Fruit fly (Drosophila melanogaster): ENCODE results near the gene CG45095.

Gene CG45095

DNA sequence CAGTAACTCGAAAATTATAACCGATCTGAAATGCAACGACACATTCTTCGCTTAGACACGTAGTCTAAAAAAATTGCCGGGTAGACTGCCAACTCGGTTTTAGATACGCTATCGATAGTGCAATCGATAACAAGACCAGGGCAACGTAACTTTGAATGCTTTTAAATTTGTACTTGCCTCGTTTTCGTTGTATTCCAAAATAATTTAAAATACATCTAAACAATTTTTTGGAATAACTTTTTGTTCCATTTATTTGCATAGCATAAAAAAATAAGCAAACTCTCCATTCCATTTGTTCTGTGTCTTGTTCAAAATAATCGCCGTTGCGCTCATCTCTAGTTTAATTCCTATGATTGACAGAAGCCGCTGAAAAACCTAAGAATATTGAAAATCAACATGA is 32.8 kb upstream of the CG45095 start, which contains the start of the genes Stt3B and CG11839 (continued):
- TF ChIP-seq CG15479 (GFP tag; optimal IDR thresholded peaks at IDR 0.05) (no peak), Dip3 (GFP tag; optimal IDR thresholded peaks at IDR 0.05) (peak; percentile 84), HLH54F (GFP tag; optimal IDR thresholded peaks at IDR 0.05) (peak; percentile 79), CG1233 (GFP tag; optimal IDR thresholded peaks at IDR 0.05) (peak; percentile 21), Hr51 (GFP tag; optimal IDR thresholded peaks at IDR 0.05) (peak in 1 of 2 experiments; percentile 81), CG32532 (GFP tag; IDR thresholded peaks at IDR 0.05) (peak; percentile 69; the same call in 1 of the 2 replicates), lilli (GFP tag; optimal IDR thresholded peaks at IDR 0.05) (peak; percentile 90), nmo (GFP tag; optimal IDR thresholded peaks at IDR 0.05) (peak; percentile 88), CG16815 (GFP tag; optimal IDR thresholded peaks at IDR 0.05) (no peak), CG5245 (GFP tag; optimal IDR thresholded peaks at IDR 0.05) (peak; percentile 42), CG11504 (tag; optimal IDR thresholded peaks at IDR 0.05) (no peak), ewg (GFP tag; optimal IDR thresholded peaks at IDR 0.05) (no peak), Camta (GFP tag; optimal IDR thresholded peaks at IDR 0.05) (peak; percentile 74), CG7271 (tag; optimal IDR thresholded peaks at IDR 0.05) (peak; percentile 11), CG18476 (GFP tag; optimal IDR thresholded peaks at IDR 0.05) (peak; percentile 56), ara (GFP tag; IDR thresholded peaks at IDR 0.05) (no peak; the same call in 1 of the 2 replicates), CG17186 (GFP tag; optimal IDR thresholded peaks at IDR 0.05) (peak; percentile 41), Drgx (GFP tag; IDR thresholded peaks at IDR 0.05) (no peak), tio (GFP tag; optimal IDR thresholded peaks at IDR 0.05) (no peak), CG4282 (GFP tag; optimal IDR thresholded peaks at IDR 0.05) (peak; percentile 67), CG8281 (tag; optimal IDR thresholded peaks at IDR 0.05) (no peak), grau (tag; optimal IDR thresholded peaks at IDR 0.05) (peak; percentile 73), sens-2 (GFP tag; IDR thresholded peaks at IDR 0.05) (no peak), otp (GFP tag; IDR thresholded peaks at IDR 0.05) (no peak), knrl (GFP tag; IDR thresholded peaks at IDR 0.05; ENCODE audit: partially characterized antibody) (peak; percentile 96), CG12391 (tag; optimal IDR thresholded peaks at IDR 0.05) (peak; percentile 84), stc (GFP tag; IDR thresholded peaks at IDR 0.05) (0 out of 2 replicates have a peak, but pooled peaks have one; percentile 21), dpn (GFP tag; optimal IDR thresholded peaks at IDR 0.05) (peak; percentile 80 to 82), CG4820 (GFP tag; optimal IDR thresholded peaks at IDR 0.05) (peak; percentile 66), CG17359 (tag; optimal IDR thresholded peaks at IDR 0.05) (no peak), Atf-2 (GFP tag; optimal IDR thresholded peaks at IDR 0.05) (peak; percentile 70), CG10959 (GFP tag; IDR thresholded peaks at IDR 0.05) (no peak), Hr78 (GFP tag; optimal IDR thresholded peaks at IDR 0.05) (no peak), CG32772 (GFP tag; IDR thresholded peaks at IDR 0.05) (no peak), CG4404 (GFP tag; IDR thresholded peaks at IDR 0.05) (no peak; the same call in none of the 2 replicates), CG1647 (GFP tag; optimal IDR thresholded peaks at IDR 0.05) (peak; percentile 76), Dek (tag; optimal IDR thresholded peaks at IDR 0.05) (no peak), z (GFP tag; IDR thresholded peaks at IDR 0.05) (no peak), E2f2 (GFP tag; IDR thresholded peaks at IDR 0.05) (peak; percentile 67), ftz-f1 (GFP tag; optimal IDR thresholded peaks at IDR 0.05) (peak; percentile 25), ssp (GFP tag; IDR thresholded peaks at IDR 0.05) (no peak), fu2 (GFP tag; optimal IDR thresholded peaks at IDR 0.05) (peak; percentile 81), CG17361 (GFP tag; IDR thresholded peaks at IDR 0.05) (no peak; the same call in 1 of the 3 replicates), sc (optimal IDR thresholded peaks at IDR 0.05) (no peak), sc (GFP tag; optimal IDR thresholded peaks at IDR 0.05) (no peak), lab (GFP tag; optimal IDR thresholded peaks at IDR 0.05) (no peak), CG6654 (GFP tag; optimal IDR thresholded peaks at IDR 0.05) (no peak), CG7786 (GFP tag; optimal IDR thresholded peaks at IDR 0.05) (peak; percentile 83), mam (GFP tag; optimal IDR thresholded peaks at IDR 0.05) (peak; percentile 86), sqz (GFP tag; optimal IDR thresholded peaks at IDR 0.05) (no peak), cg (GFP tag; optimal IDR thresholded peaks at IDR 0.05) (no peak)

Measured in whole organism, embryonic.